Worm (Caenorhabditis elegans) whole organism, L2 larva: ENCODE results near the gene C09E9.1.

Source experiments
- F13H6.1 ChIP-seq: sonication (generic microtip); optimal IDR thresholded peaks from 2 replicates; lab custom pipeline; 2016; ENCODE audit warnings: missing genetic modification characterization, missing compliant biosample characterization
- ama-1 ChIP-seq: fragments of 150-350 bp; optimal IDR thresholded peaks from 2 replicates; lab custom pipeline; 2018; ENCODE audit warnings: inconsistent platforms
- ceh-82 ChIP-seq: fragments of 150-350 bp; optimal IDR thresholded peaks from 2 replicates; lab custom pipeline; 2014; ENCODE audit warnings: missing biosample characterization, missing genetic modification characterization
- egl-27 ChIP-seq: sonication (generic microtip); optimal IDR thresholded peaks from 3 replicates; lab custom pipeline; 2017; ENCODE audit warnings: missing biosample characterization, missing genetic modification reagents, missing genetic modification characterization
- lin-13 ChIP-seq: fragments of 150-350 bp; optimal IDR thresholded peaks from 2 replicates; lab custom pipeline; 2014; ENCODE audit warnings: missing biosample characterization, missing genetic modification reagents, missing genetic modification characterization
- mdl-1 ChIP-seq, 2 experiments: fragments of 150-350 bp in 1 of 2; sonication (generic microtip) in 1 of 2; optimal IDR thresholded peaks; 2 replicates each; lab custom pipeline; 2017; ENCODE audit warnings: missing biosample characterization in 2 of 2, missing genetic modification characterization in 2 of 2
- nhr-11 ChIP-seq: fragments of 150-350 bp; optimal IDR thresholded peaks from 2 replicates; lab custom pipeline; 2014; ENCODE audit warnings: missing biosample characterization, missing genetic modification characterization
- nhr-237 ChIP-seq: fragments of 150-350 bp; optimal IDR thresholded peaks from 2 replicates; lab custom pipeline; 2014; ENCODE audit warnings: missing biosample characterization, missing genetic modification characterization
- peb-1 ChIP-seq: fragments of 150-350 bp; optimal IDR thresholded peaks from 2 replicates; lab custom pipeline; 2014; ENCODE audit warnings: missing biosample characterization, missing genetic modification characterization
- zag-1 ChIP-seq: fragments of 150-350 bp; optimal IDR thresholded peaks from 2 replicates; lab custom pipeline; 2014; ENCODE audit warnings: missing biosample characterization, missing genetic modification characterization

ce11 chrIV:1245244-1245643 lies 29.4 kb upstream of the C09E9.1 start, which contains the start of gene F38A1.9:
- no peak for TF ChIP-seq mdl-1 (tag; optimal IDR thresholded peaks at IDR 0.05; lab: Kevin White, UChicago)
- TF ChIP-seq ama-1 (lab: Kevin White, UChicago) = no peak
- TF ChIP-seq ceh-82 = no peak
- no peak for TF ChIP-seq egl-27 (tag; lab: Kevin White, UChicago)
- TF ChIP-seq F13H6.1 (tag; lab: Kevin White, UChicago) = no peak
- no peak for TF ChIP-seq peb-1 (tag; lab: Kevin White, UChicago)
- TF ChIP-seq nhr-237 (tag; lab: Kevin White, UChicago) = no peak
- no peak for TF ChIP-seq nhr-11 (tag; lab: Kevin White, UChicago)
- TF ChIP-seq lin-13 (GFP tag; lab: Kevin White, UChicago) = no peak
- TF ChIP-seq zag-1 (tag; lab: Kevin White, UChicago) = no peak
